Worm (Caenorhabditis elegans) whole organism, late embryonic: ENCODE results near the gene F40E10.5.
A peak's percentile ranks its signal among the peaks of the same experiment; 100 is the strongest.

ENCODE experiments used
- C38D4.7 ChIP-seq: fragments of 200-800 bp; sonication (Bioruptor generic); optimal IDR thresholded peaks from 2 replicates; lab custom pipeline; 2018; ENCODE audit warnings: mild to moderate bottlenecking, missing genetic modification characterization, moderate library complexity, missing compliant biosample characterization
- F13H6.1 ChIP-seq: sonication (generic microtip); optimal IDR thresholded peaks from 2 replicates; lab custom pipeline; 2016; ENCODE audit warnings: missing genetic modification characterization, missing compliant biosample characterization
- K02D7.2 ChIP-seq: sonication (generic microtip); optimal IDR thresholded peaks from 2 replicates; lab custom pipeline; 2017; ENCODE audit warnings: mild to moderate bottlenecking, missing genetic modification characterization, missing compliant biosample characterization
- K09A11.1 ChIP-seq: sonication (generic microtip); optimal IDR thresholded peaks from 2 replicates; lab custom pipeline; 2017; ENCODE audit warnings: antibody characterized with exemption, mild to moderate bottlenecking, missing genetic modification characterization, missing compliant biosample characterization; ENCODE audit not compliant: insufficient read depth
- T23F11.4 ChIP-seq: fragments of 200-800 bp; sonication (Bioruptor generic); optimal IDR thresholded peaks from 2 replicates; lab custom pipeline; 2018; ENCODE audit warnings: mild to moderate bottlenecking, missing genetic modification characterization, missing compliant biosample characterization
- Y22D7AL.16 ChIP-seq: sonication (generic microtip); optimal IDR thresholded peaks from 2 replicates; lab custom pipeline; 2016; ENCODE audit warnings: missing genetic modification characterization, missing compliant biosample characterization
- ama-1 ChIP-seq: fragments of 150-350 bp; optimal IDR thresholded peaks from 2 replicates; lab custom pipeline; 2014
- ceh-18 ChIP-seq: sonication (generic microtip); optimal IDR thresholded peaks from 2 replicates; lab custom pipeline; 2016; ENCODE audit warnings: missing genetic modification characterization, missing compliant biosample characterization
- ceh-2 ChIP-seq: sonication (generic microtip); optimal IDR thresholded peaks from 2 replicates; lab custom pipeline; 2016; ENCODE audit warnings: missing genotype, missing genetic modification characterization, missing compliant biosample characterization
- ceh-30 ChIP-seq: fragments of 150-350 bp; optimal IDR thresholded peaks from 2 replicates; lab custom pipeline; 2014; ENCODE audit warnings: missing biosample characterization, missing genetic modification characterization
- ceh-31 ChIP-seq: sonication (generic microtip); optimal IDR thresholded peaks from 2 replicates; lab custom pipeline; 2016; ENCODE audit warnings: missing genetic modification characterization, missing compliant biosample characterization
- ceh-34 ChIP-seq: sonication (generic microtip); optimal IDR thresholded peaks from 2 replicates; lab custom pipeline; 2016; ENCODE audit warnings: mild to moderate bottlenecking, missing genetic modification characterization, missing compliant biosample characterization
- ceh-48 ChIP-seq: sonication (generic microtip); optimal IDR thresholded peaks from 2 replicates; lab custom pipeline; 2016; ENCODE audit warnings: missing genetic modification characterization, inconsistent platforms, missing compliant biosample characterization
- ceh-6 ChIP-seq: fragments of 200-800 bp; sonication (Bioruptor generic); optimal IDR thresholded peaks from 2 replicates; lab custom pipeline; 2018; ENCODE audit warnings: mild to moderate bottlenecking, missing genetic modification characterization, missing compliant biosample characterization
- ceh-9 ChIP-seq: sonication (generic microtip); optimal IDR thresholded peaks from 2 replicates; lab custom pipeline; 2016; ENCODE audit warnings: mild to moderate bottlenecking, missing genetic modification characterization, inconsistent platforms, missing compliant biosample characterization
- dmd-4 ChIP-seq: sonication (generic microtip); optimal IDR thresholded peaks from 2 replicates; lab custom pipeline; 2016; ENCODE audit warnings: borderline replicate concordance, missing genetic modification characterization, missing compliant biosample characterization
- elt-2 ChIP-seq: sonication (generic microtip); optimal IDR thresholded peaks from 2 replicates; lab custom pipeline; 2016; ENCODE audit warnings: missing genetic modification reagents, missing genetic modification characterization, missing compliant biosample characterization
- elt-4 ChIP-seq: sonication (generic microtip); optimal IDR thresholded peaks from 2 replicates; lab custom pipeline; 2016; ENCODE audit warnings: missing genetic modification characterization, missing compliant biosample characterization
- eyg-1 ChIP-seq: sonication (generic microtip); optimal IDR thresholded peaks from 2 replicates; lab custom pipeline; 2016; ENCODE audit warnings: missing genotype, missing genetic modification characterization, missing compliant biosample characterization
- fkh-10 ChIP-seq: fragments of 150-350 bp; optimal IDR thresholded peaks from 2 replicates; lab custom pipeline; 2014; ENCODE audit warnings: missing biosample characterization, missing genetic modification reagents, missing genetic modification characterization
- gmeb-2 ChIP-seq: sonication (generic microtip); optimal IDR thresholded peaks from 2 replicates; lab custom pipeline; 2016; ENCODE audit warnings: missing genetic modification characterization, inconsistent platforms, missing compliant biosample characterization
- hlh-15 ChIP-seq: sonication (generic microtip); optimal IDR thresholded peaks from 2 replicates; lab custom pipeline; 2016; ENCODE audit warnings: missing genetic modification characterization, missing compliant biosample characterization
- hlh-8 ChIP-seq: sonication (generic microtip); optimal IDR thresholded peaks from 2 replicates; lab custom pipeline; 2016; ENCODE audit warnings: missing genotype, missing genetic modification characterization, missing compliant biosample characterization
- lim-6 ChIP-seq: sonication (generic microtip); optimal IDR thresholded peaks from 2 replicates; lab custom pipeline; 2016; ENCODE audit warnings: missing genetic modification characterization, missing compliant biosample characterization
- lin-11 ChIP-seq: fragments of 200-800 bp; sonication (Bioruptor generic); optimal IDR thresholded peaks from 2 replicates; lab custom pipeline; 2018; ENCODE audit warnings: mild to moderate bottlenecking, missing genetic modification characterization, missing compliant biosample characterization
- nfya-1 ChIP-seq: sonication (generic microtip); optimal IDR thresholded peaks from 2 replicates; lab custom pipeline; 2017; ENCODE audit warnings: missing genetic modification characterization, mild to moderate bottlenecking, missing compliant biosample characterization, antibody characterized with exemption, moderate library complexity
- nhr-232 ChIP-seq: sonication (generic microtip); optimal IDR thresholded peaks from 2 replicates; lab custom pipeline; 2016; ENCODE audit warnings: missing genetic modification characterization, missing compliant biosample characterization
- odd-2 ChIP-seq: sonication (generic microtip); optimal IDR thresholded peaks from 2 replicates; lab custom pipeline; 2017; ENCODE audit warnings: antibody characterized with exemption, mild to moderate bottlenecking, missing genetic modification characterization, missing compliant biosample characterization
- pax-1 ChIP-seq: fragments of 150-350 bp; optimal IDR thresholded peaks from 2 replicates; lab custom pipeline; 2014; ENCODE audit warnings: missing biosample characterization, missing genetic modification characterization
- pha-4 ChIP-seq: fragments of 150-350 bp; optimal IDR thresholded peaks from 2 replicates; lab custom pipeline; 2018; ENCODE audit warnings: missing biosample characterization, missing genetic modification reagents, missing genetic modification characterization
- pqm-1 ChIP-seq: sonication (generic microtip); optimal IDR thresholded peaks from 2 replicates; lab custom pipeline; 2016; ENCODE audit warnings: missing genetic modification characterization, missing compliant biosample characterization
- pros-1 ChIP-seq: fragments of 150-350 bp; optimal IDR thresholded peaks from 2 replicates; lab custom pipeline; 2014; ENCODE audit warnings: missing biosample characterization, missing genetic modification reagents, missing genetic modification characterization
- sdc-2 ChIP-seq: sonication (generic microtip); optimal IDR thresholded peaks from 2 replicates; lab custom pipeline; 2016; ENCODE audit warnings: missing genotype, missing genetic modification characterization, missing compliant biosample characterization
- sox-2 ChIP-seq: fragments of 200-800 bp; sonication (Bioruptor generic); IDR thresholded peaks from 2 replicates; pipeline ENCODE4 v1.3.6; 2022; ENCODE audit warnings: missing genetic modification reagents, missing genetic modification characterization, missing compliant biosample characterization
- tbx-2 ChIP-seq: sonication (generic microtip); optimal IDR thresholded peaks from 2 replicates; lab custom pipeline; 2016; ENCODE audit warnings: missing genetic modification characterization, missing compliant biosample characterization
- tbx-7 ChIP-seq: sonication (generic microtip); optimal IDR thresholded peaks from 2 replicates; lab custom pipeline; 2016; ENCODE audit warnings: missing genotype, missing genetic modification characterization, missing compliant biosample characterization
- ttx-3 ChIP-seq: sonication (generic microtip); optimal IDR thresholded peaks from 2 replicates; lab custom pipeline; 2016; ENCODE audit warnings: missing genetic modification reagents, missing genetic modification characterization, missing compliant biosample characterization
- unc-42 ChIP-seq: sonication (generic microtip); optimal IDR thresholded peaks from 2 replicates; lab custom pipeline; 2016; ENCODE audit warnings: missing genotype, missing genetic modification characterization, missing compliant biosample characterization
- unc-55 ChIP-seq: sonication (generic microtip); optimal IDR thresholded peaks from 2 replicates; lab custom pipeline; 2017; ENCODE audit warnings: missing biosample characterization, missing genetic modification reagents, missing genetic modification characterization
- unc-86 ChIP-seq: sonication (generic microtip); optimal IDR thresholded peaks from 2 replicates; lab custom pipeline; 2016; ENCODE audit warnings: missing genetic modification characterization, missing compliant biosample characterization

The F40E10.5 gene

ce11 chrX:14709591-14709990, 8.0 kb downstream of the F40E10.5 start:
- TF ChIP-seq nfya-1 (tag; lab: Kevin White, UChicago) = no peak
- TF ChIP-seq hlh-8 (tag; lab: Kevin White, UChicago) = no peak
- no peak for TF ChIP-seq Y22D7AL.16
- no peak for TF ChIP-seq ceh-9 (tag; lab: Kevin White, UChicago)
- TF ChIP-seq fkh-10 (GFP tag; lab: Kevin White, UChicago) = no peak
- no peak for TF ChIP-seq odd-2 (tag; lab: Kevin White, UChicago)
- no peak for TF ChIP-seq T23F11.4 (GFP tag; lab: Kevin White, UChicago)
- no peak for TF ChIP-seq ceh-30 (tag; lab: Kevin White, UChicago)
- TF ChIP-seq ceh-2 = no peak
- TF ChIP-seq pax-1 = no peak
- TF ChIP-seq ceh-48 (tag; lab: Kevin White, UChicago) = no peak
- no peak for TF ChIP-seq C38D4.7 (GFP tag; lab: Kevin White, UChicago)
- no peak for TF ChIP-seq ceh-6
- no peak for TF ChIP-seq elt-2 (tag; lab: Kevin White, UChicago)
- no peak for TF ChIP-seq lim-6 (tag; lab: Kevin White, UChicago)

- TF ChIP-seq dmd-4 (tag; lab: Kevin White, UChicago) (no peak), ceh-48 (tag; lab: Kevin White, UChicago) (peak; percentile 48), lim-6 (tag; lab: Kevin White, UChicago) (no peak), ama-1 (no peak), pha-4 (tag; lab: Kevin White, UChicago) (no peak), ceh-31 (tag; lab: Kevin White, UChicago) (peak; percentile 44)
- TF ChIP-seq, all 69 proteins: peak for 2
Observed at ce11 chrX:14711168-14711629, 9.6 kb downstream of the F40E10.5 start, which contains the start of gene atrn-1. TSS of gene atrn-1 (plus strand) at chrX:14711579.

ce11 chrX:14715459-14715858, 13.9 kb downstream of the F40E10.5 start:
- TF ChIP-seq ceh-48 (tag; lab: Kevin White, UChicago) (no peak), lin-11 (tag; lab: Kevin White, UChicago) (no peak), ceh-34 (tag; lab: Kevin White, UChicago) (no peak), eyg-1 (tag; lab: Kevin White, UChicago) (no peak), sox-2 (GFP tag; lab: Robert Waterston, UW) (no peak), elt-4 (tag; lab: Kevin White, UChicago) (no peak), pqm-1 (tag; lab: Kevin White, UChicago) (no peak), ceh-2 (no peak), unc-86 (no peak), unc-42 (tag; lab: Kevin White, UChicago) (no peak), pha-4 (tag; lab: Kevin White, UChicago) (no peak), K09A11.1 (tag; lab: Kevin White, UChicago) (no peak), K02D7.2 (no peak)

- TF ChIP-seq tbx-7 (no peak), fkh-10 (GFP tag; lab: Kevin White, UChicago) (no peak), gmeb-2 (tag; lab: Kevin White, UChicago) (no peak), ceh-18 (tag; lab: Kevin White, UChicago) (no peak), hlh-15 (tag; lab: Kevin White, UChicago) (no peak), F13H6.1 (tag; lab: Kevin White, UChicago) (no peak), unc-55 (GFP tag; lab: Kevin White, UChicago) (no peak), unc-42 (tag; lab: Kevin White, UChicago) (no peak), pros-1 (no peak), nfya-1 (tag; lab: Kevin White, UChicago) (no peak), elt-4 (tag; lab: Kevin White, UChicago) (no peak), sox-2 (GFP tag; lab: Robert Waterston, UW) (no peak), nhr-232 (tag; lab: Kevin White, UChicago) (no peak), ceh-2 (no peak), ceh-30 (tag; lab: Kevin White, UChicago) (no peak), tbx-2 (no peak), sdc-2 (tag; lab: Kevin White, UChicago) (no peak), ttx-3 (tag; lab: Kevin White, UChicago) (no peak), unc-86 (no peak)
- TF ChIP-seq, all 69 proteins: peak for 0
Observed at ce11 chrX:14717782-14718181, 16.2 kb downstream of the F40E10.5 start.
